Worm (Caenorhabditis elegans): ENCODE measurements around the gene ZC190.2.
A peak's percentile ranks its signal among the peaks of the same experiment; 100 is the strongest.

ZC190.2 gene

ce11 chrV:8661241-8661954 lies 19.8 kb upstream of the ZC190.2 start (continued):
- TF ChIP-seq attf-4 (tag; optimal IDR thresholded peaks at IDR 0.05) (no peak), fkh-10 (GFP tag; optimal IDR thresholded peaks at IDR 0.05) (no peak), lin-39 (tag; optimal IDR thresholded peaks at IDR 0.05) (no peak), ceh-62 (tag; optimal IDR thresholded peaks at IDR 0.05) (no peak), skn-1 (tag; optimal IDR thresholded peaks at IDR 0.05) (no peak), spr-3 (GFP tag; optimal IDR thresholded peaks at IDR 0.05) (no peak), aha-1 (tag) (no peak), arid-1 (GFP tag; conservative IDR thresholded peaks at IDR 0.05) (no peak), dve-1 (tag; optimal IDR thresholded peaks at IDR 0.05; ENCODE audit: insufficient read depth) (peak; percentile 82), ctbp-1 (GFP tag; IDR thresholded peaks at IDR 0.05) (no peak), tag-97 (GFP tag; IDR thresholded peaks at IDR 0.05) (no peak), jun-1 (tag; optimal IDR thresholded peaks at IDR 0.05) (no peak), mxl-2 (GFP tag; conservative IDR thresholded peaks at IDR 0.05) (no peak), nhr-102 (tag; optimal IDR thresholded peaks at IDR 0.05) (peak; percentile 54), dmd-9 (GFP tag; IDR thresholded peaks at IDR 0.05) (no peak), nhr-48 (tag; optimal IDR thresholded peaks at IDR 0.05) (peak; percentile 69), pqm-1 (tag; optimal IDR thresholded peaks at IDR 0.05) (peak; percentile 85), nhr-28 (tag; optimal IDR thresholded peaks at IDR 0.05) (peak; percentile 32), ceh-28 (tag; optimal IDR thresholded peaks at IDR 0.05) (no peak), snpc-1.2 (GFP tag; IDR thresholded peaks at IDR 0.05) (no peak), hlh-30 (tag; optimal IDR thresholded peaks at IDR 0.05; ENCODE audit: insufficient read depth) (peak; percentile 84), lin-29 (GFP tag; IDR thresholded peaks at IDR 0.05) (no peak), zfp-3 (GFP tag; conservative IDR thresholded peaks at IDR 0.05) (no peak), Y48G9A.11 (GFP tag; IDR thresholded peaks at IDR 0.05) (no peak), nhr-6 (tag; optimal IDR thresholded peaks at IDR 0.05) (no peak), nhr-76 (tag; optimal IDR thresholded peaks at IDR 0.05) (no peak), lin-13 (GFP tag; optimal IDR thresholded peaks at IDR 0.05) (no peak), F49E8.2 (tag; optimal IDR thresholded peaks at IDR 0.05; ENCODE audit: borderline replicate concordance) (no peak), lir-3 (tag; optimal IDR thresholded peaks at IDR 0.05) (no peak), zfp-2 (tag; optimal IDR thresholded peaks at IDR 0.05) (no peak), F10B5.3 (tag; optimal IDR thresholded peaks at IDR 0.05) (no peak), madf-5 (GFP tag; IDR thresholded peaks at IDR 0.05) (no peak), ceh-44 (GFP tag; IDR thresholded peaks at IDR 0.05) (no peak), F44E2.7 (GFP tag; IDR thresholded peaks at IDR 0.05) (no peak), ama-1 (optimal IDR thresholded peaks at IDR 0.05) (no peak), lin-15B (tag; optimal IDR thresholded peaks at IDR 0.05) (no peak), ZK337.2 (GFP tag; IDR thresholded peaks at IDR 0.05) (no peak), mxl-3 (GFP tag; optimal IDR thresholded peaks at IDR 0.05) (peak; percentile 13), pha-4 (GFP tag; IDR thresholded peaks at IDR 0.05) (no peak), pha-4 (tag; optimal IDR thresholded peaks at IDR 0.05) (no peak), ceh-82 (tag; optimal IDR thresholded peaks at IDR 0.05) (no peak), nhr-11 (tag; optimal IDR thresholded peaks at IDR 0.05) (no peak), spr-1 (tag; optimal IDR thresholded peaks at IDR 0.05) (no peak), nhr-10 (tag; optimal IDR thresholded peaks at IDR 0.05) (no peak), zip-11 (GFP tag; IDR thresholded peaks at IDR 0.05) (no peak), madf-9 (GFP tag; conservative IDR thresholded peaks at IDR 0.05) (no peak), aly-2 (tag; optimal IDR thresholded peaks at IDR 0.05) (no peak), unc-62 (GFP tag; optimal IDR thresholded peaks at IDR 0.05 in 1 of 2) (peak; percentile 32 to 35), unc-62 (tag; optimal IDR thresholded peaks at IDR 0.05) (no peak), mdt-29 (GFP tag; IDR thresholded peaks at IDR 0.05) (no peak), F26F4.8 (GFP tag; conservative IDR thresholded peaks at IDR 0.05) (no peak), egl-43 (GFP tag; IDR thresholded peaks at IDR 0.05) (no peak), rbr-2 (tag; optimal IDR thresholded peaks at IDR 0.05) (no peak)
